Worm (Caenorhabditis elegans): ENCODE data around the gene F42G8.8.

- TF ChIP-seq lsy-2 (tag; optimal IDR thresholded peaks at IDR 0.05) (no peak), nhr-2 (tag; optimal IDR thresholded peaks at IDR 0.05) (no peak), mls-2 (tag; optimal IDR thresholded peaks at IDR 0.05) (no peak), unc-39 (tag; optimal IDR thresholded peaks at IDR 0.05) (no peak), ces-1 (GFP tag; optimal IDR thresholded peaks at IDR 0.05) (no peak), nhr-76 (tag; optimal IDR thresholded peaks at IDR 0.05) (no peak), unc-120 (tag; optimal IDR thresholded peaks at IDR 0.05; ENCODE audit: poor library complexity, severe bottlenecking) (no peak), unc-62 (GFP tag; optimal IDR thresholded peaks at IDR 0.05) (no peak), snpc-4 (tag; optimal IDR thresholded peaks at IDR 0.05) (no peak)
Observed at ce11 chrIV:8146283-8146682, 27.4 kb downstream of the F42G8.8 start.

All from whole organism, mixed stage, embryonic.